Worm (Caenorhabditis elegans) whole organism, L4 larva: ENCODE results near the gene srx-16.

Experiments
- D1046.2 ChIP-seq: fragments of 200-800 bp; sonication (Bioruptor generic); IDR thresholded peaks from 2 replicates; pipeline ENCODE4 v1.3.6; 2022; ENCODE audit warnings: missing genetic modification characterization, missing compliant biosample characterization
- F26F4.8 ChIP-seq: fragments of 200-800 bp; sonication (Bioruptor generic); conservative IDR thresholded peaks from 2 replicates; pipeline ENCODE4 v1.3.6; 2022; ENCODE audit warnings: missing genetic modification characterization, missing compliant biosample characterization
- F44E2.7 ChIP-seq: fragments of 200-800 bp; sonication (Bioruptor generic); IDR thresholded peaks from 2 replicates; pipeline ENCODE4 v2.1.2; 2022; ENCODE audit warnings: missing genetic modification characterization, missing compliant biosample characterization
- F49E8.2 ChIP-seq: sonication (generic microtip); optimal IDR thresholded peaks from 2 replicates; lab custom pipeline; 2016; ENCODE audit warnings: missing compliant biosample characterization, mild to moderate bottlenecking, missing genetic modification characterization, borderline replicate concordance
- R02D3.7 ChIP-seq: fragments of 150-350 bp; sonication (generic microtip); optimal IDR thresholded peaks from 3 replicates; lab custom pipeline; 2014; ENCODE audit warnings: missing biosample characterization, missing genetic modification characterization
- T26A8.4 ChIP-seq: fragments of 200-800 bp; sonication (Bioruptor generic); IDR thresholded peaks from 2 replicates; pipeline ENCODE4 v1.3.6; 2022; ENCODE audit warnings: missing genetic modification characterization, missing compliant biosample characterization
- Y105C5A.15 ChIP-seq: fragments of 200-800 bp; sonication (Bioruptor generic); IDR thresholded peaks from 2 replicates; pipeline ENCODE4 v1.3.6; 2022; ENCODE audit warnings: missing genetic modification characterization, missing compliant biosample characterization
- ZK337.2 ChIP-seq: fragments of 200-800 bp; sonication (Bioruptor generic); IDR thresholded peaks from 2 replicates; pipeline ENCODE4 v1.3.6; 2022; ENCODE audit warnings: missing genetic modification reagents, missing genetic modification characterization, missing compliant biosample characterization
- aha-1 ChIP-seq: fragments of 150-350 bp; peaks from one replicate; lab custom pipeline; 2014; ENCODE audit warnings: missing biosample characterization, missing genetic modification characterization
- attf-4 ChIP-seq: sonication (generic microtip); optimal IDR thresholded peaks from 3 replicates; lab custom pipeline; 2017; ENCODE audit warnings: missing biosample characterization, missing genetic modification characterization
- ceh-44 ChIP-seq: fragments of 200-800 bp; sonication (Bioruptor generic); IDR thresholded peaks from 2 replicates; pipeline ENCODE4 v1.3.6; 2022; ENCODE audit warnings: missing genetic modification reagents, missing genetic modification characterization, missing compliant biosample characterization
- ceh-62 ChIP-seq: sonication (generic microtip); optimal IDR thresholded peaks from 2 replicates; lab custom pipeline; 2017; ENCODE audit warnings: missing biosample characterization, missing genetic modification characterization
- ctbp-1 ChIP-seq: fragments of 200-800 bp; sonication (Bioruptor generic); IDR thresholded peaks from 2 replicates; pipeline ENCODE4 v1.3.6; 2022; ENCODE audit warnings: missing genetic modification reagents, missing genetic modification characterization, missing compliant biosample characterization
- dmd-8 ChIP-seq: fragments of 200-800 bp; sonication (Bioruptor generic); IDR thresholded peaks from 2 replicates; pipeline ENCODE4 v1.3.6; 2022; ENCODE audit warnings: missing genetic modification characterization, missing compliant biosample characterization
- dpl-1 ChIP-seq: fragments of 150-350 bp; optimal IDR thresholded peaks from 2 replicates; lab custom pipeline; 2014; ENCODE audit warnings: missing biosample characterization, missing genetic modification reagents, missing genetic modification characterization
- duxl-1 ChIP-seq: sonication (generic microtip); optimal IDR thresholded peaks from 2 replicates; lab custom pipeline; 2016; ENCODE audit warnings: mild to moderate bottlenecking, missing genetic modification characterization, moderate library complexity, missing compliant biosample characterization; ENCODE audit not compliant: poor library complexity
- dve-1 ChIP-seq: sonication (generic microtip); optimal IDR thresholded peaks from 2 replicates; lab custom pipeline; 2017; ENCODE audit warnings: antibody characterized with exemption, mild to moderate bottlenecking, missing genetic modification characterization, missing compliant biosample characterization; ENCODE audit not compliant: insufficient read depth
- egl-27 ChIP-seq: sonication (generic microtip); optimal IDR thresholded peaks from 3 replicates; lab custom pipeline; 2017; ENCODE audit warnings: missing biosample characterization, missing genetic modification reagents, missing genetic modification characterization
- gei-8 ChIP-seq: fragments of 200-800 bp; sonication (Bioruptor generic); optimal IDR thresholded peaks from 2 replicates; lab custom pipeline; 2018; ENCODE audit warnings: mild to moderate bottlenecking, missing genetic modification characterization, missing compliant biosample characterization
- hlh-11 ChIP-seq: fragments of 200-800 bp; sonication (Bioruptor generic); optimal IDR thresholded peaks from 2 replicates; lab custom pipeline; 2018; ENCODE audit warnings: mild to moderate bottlenecking, missing genetic modification characterization, missing compliant biosample characterization
- jun-1 ChIP-seq: fragments of 150-350 bp; optimal IDR thresholded peaks from 2 replicates; lab custom pipeline; 2014; ENCODE audit warnings: missing biosample characterization, missing genetic modification reagents, missing genetic modification characterization
- lim-7 ChIP-seq: fragments of 200-800 bp; sonication (Bioruptor generic); IDR thresholded peaks from 2 replicates; pipeline ENCODE4 v1.3.6; 2022; ENCODE audit warnings: missing genetic modification characterization, missing compliant biosample characterization
- lin-13 ChIP-seq: fragments of 150-350 bp; optimal IDR thresholded peaks from 2 replicates; lab custom pipeline; 2014; ENCODE audit warnings: missing biosample characterization, missing genetic modification reagents, missing genetic modification characterization
- lin-15B ChIP-seq: fragments of 150-350 bp; sonication (generic microtip); optimal IDR thresholded peaks from 3 replicates; lab custom pipeline; 2014; ENCODE audit warnings: missing biosample characterization, missing genetic modification characterization
- lin-29 ChIP-seq: fragments of 200-800 bp; sonication (Bioruptor generic); IDR thresholded peaks from 2 replicates; pipeline ENCODE4 v1.3.6; 2022; ENCODE audit warnings: missing genetic modification reagents, missing genetic modification characterization, missing compliant biosample characterization
- mdl-1 ChIP-seq, 2 experiments: fragments of 150-350 bp in 1 of 2; sonication (generic microtip) in 1 of 2; optimal IDR thresholded peaks; 2 replicates each; lab custom pipeline; 2014 to 2017; ENCODE audit warnings: missing biosample characterization in 2 of 2, missing genetic modification characterization in 2 of 2
- mdt-29 ChIP-seq: fragments of 200-800 bp; sonication (Bioruptor generic); IDR thresholded peaks from 2 replicates; pipeline ENCODE4 v1.3.6; 2022; ENCODE audit warnings: missing genetic modification reagents, missing genetic modification characterization, missing compliant biosample characterization
- mes-2 ChIP-seq: sonication (generic microtip); optimal IDR thresholded peaks from 2 replicates; lab custom pipeline; 2016; ENCODE audit warnings: missing genotype, mild to moderate bottlenecking, missing genetic modification characterization, missing compliant biosample characterization; ENCODE audit not compliant: poor library complexity, severe bottlenecking
- mxl-2 ChIP-seq: fragments of 200-800 bp; sonication (Bioruptor generic); conservative IDR thresholded peaks from 2 replicates; pipeline ENCODE4 v1.3.6; 2022; ENCODE audit warnings: missing genetic modification reagents, missing genetic modification characterization, missing compliant biosample characterization
- mxl-3 ChIP-seq: fragments of 200-800 bp; sonication (Bioruptor generic); optimal IDR thresholded peaks from 2 replicates; lab custom pipeline; 2018; ENCODE audit warnings: mild to moderate bottlenecking, missing genetic modification characterization, missing compliant biosample characterization
- nhr-10 ChIP-seq: fragments of 150-350 bp; optimal IDR thresholded peaks from 2 replicates; lab custom pipeline; 2014; ENCODE audit warnings: missing biosample characterization, missing genetic modification characterization
- nhr-25 ChIP-seq: sonication (generic microtip); optimal IDR thresholded peaks from 2 replicates; lab custom pipeline; 2017; ENCODE audit warnings: missing genetic modification characterization, mild to moderate bottlenecking, missing compliant biosample characterization, antibody characterized with exemption, moderate library complexity, borderline replicate concordance; ENCODE audit not compliant: insufficient read depth
- nhr-28 ChIP-seq: fragments of 150-350 bp; optimal IDR thresholded peaks from 2 replicates; lab custom pipeline; 2014; ENCODE audit warnings: missing biosample characterization, missing genetic modification characterization
- nhr-41 ChIP-seq: fragments of 200-800 bp; sonication (Bioruptor generic); IDR thresholded peaks from 2 replicates; pipeline ENCODE4 v1.3.6; 2022; ENCODE audit warnings: missing genetic modification reagents, missing genetic modification characterization, missing compliant biosample characterization
- nhr-48 ChIP-seq: sonication (generic microtip); optimal IDR thresholded peaks from 2 replicates; lab custom pipeline; 2016; ENCODE audit warnings: mild to moderate bottlenecking, missing genetic modification characterization, missing compliant biosample characterization
- nhr-6 ChIP-seq: fragments of 150-350 bp; optimal IDR thresholded peaks from 2 replicates; lab custom pipeline; 2014; ENCODE audit warnings: missing biosample characterization, missing genetic modification characterization
- pqm-1 ChIP-seq: sonication (generic microtip); optimal IDR thresholded peaks from 2 replicates; lab custom pipeline; 2017; ENCODE audit warnings: missing biosample characterization, missing genetic modification characterization
- sdz-12 ChIP-seq: fragments of 200-800 bp; sonication (Bioruptor generic); optimal IDR thresholded peaks from 2 replicates; lab custom pipeline; 2018; ENCODE audit warnings: mild to moderate bottlenecking, missing genetic modification characterization, missing compliant biosample characterization
- snpc-1.2 ChIP-seq: fragments of 200-800 bp; sonication (Bioruptor generic); IDR thresholded peaks from 2 replicates; pipeline ENCODE4 v1.3.6; 2022; ENCODE audit warnings: missing genetic modification reagents, missing genetic modification characterization, missing compliant biosample characterization
- snpc-4 ChIP-seq: fragments of 150-350 bp; optimal IDR thresholded peaks from 2 replicates; lab custom pipeline; 2014; ENCODE audit warnings: missing biosample characterization, missing genetic modification characterization
- spr-3 ChIP-seq: fragments of 200-800 bp; sonication (Bioruptor generic); optimal IDR thresholded peaks from 2 replicates; lab custom pipeline; 2018; ENCODE audit warnings: mild to moderate bottlenecking, missing genetic modification characterization, missing compliant biosample characterization
- unc-130 ChIP-seq: sonication (generic microtip); optimal IDR thresholded peaks from 2 replicates; lab custom pipeline; 2016; ENCODE audit warnings: missing genetic modification reagents, missing genetic modification characterization, missing compliant biosample characterization
- unc-62 ChIP-seq, 3 experiments: fragments of 150-350 bp in 1 of 3; sonication (generic microtip); optimal IDR thresholded peaks in 2 of 3; peaks in 1 of 3; 1 replicate in 1 of 3; 2 replicates in 2 of 3; lab custom pipeline; 2014 to 2017; ENCODE audit warnings: missing biosample characterization in 3 of 3, missing genetic modification characterization in 3 of 3, missing genetic modification reagents in 3 of 3, missing genotype in 1 of 3
- zag-1 ChIP-seq: fragments of 150-350 bp; optimal IDR thresholded peaks from 2 replicates; lab custom pipeline; 2014; ENCODE audit warnings: missing biosample characterization, missing genetic modification characterization

The srx-16 gene

DNA sequence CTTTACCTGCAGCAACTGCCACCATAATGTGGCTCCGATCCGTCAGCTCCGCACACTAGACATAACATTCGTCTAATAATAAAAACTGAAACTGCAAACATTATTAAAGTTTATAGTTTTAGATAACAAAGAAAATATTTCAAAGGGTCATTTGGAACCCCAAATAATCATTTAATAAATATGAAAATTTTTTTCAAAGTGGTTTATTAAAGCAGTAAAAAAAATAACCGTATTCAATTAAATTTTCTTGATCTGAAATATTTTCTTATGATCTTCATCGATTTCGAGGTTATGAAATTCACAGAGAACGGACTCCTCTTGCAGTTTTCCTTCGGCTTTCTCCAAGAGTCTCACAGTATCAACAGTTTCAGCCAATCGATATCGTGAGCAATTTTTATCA, 9.8 kb downstream of the srx-16 start, which contains the start of gene nhr-163:
Gene nhr-163, minus strand, starts transcription at position 101 of the 400 bp plus-strand sequence.
- TF ChIP-seq F44E2.7 (GFP tag; lab: Robert Waterston, UW), result no peak

DNA sequence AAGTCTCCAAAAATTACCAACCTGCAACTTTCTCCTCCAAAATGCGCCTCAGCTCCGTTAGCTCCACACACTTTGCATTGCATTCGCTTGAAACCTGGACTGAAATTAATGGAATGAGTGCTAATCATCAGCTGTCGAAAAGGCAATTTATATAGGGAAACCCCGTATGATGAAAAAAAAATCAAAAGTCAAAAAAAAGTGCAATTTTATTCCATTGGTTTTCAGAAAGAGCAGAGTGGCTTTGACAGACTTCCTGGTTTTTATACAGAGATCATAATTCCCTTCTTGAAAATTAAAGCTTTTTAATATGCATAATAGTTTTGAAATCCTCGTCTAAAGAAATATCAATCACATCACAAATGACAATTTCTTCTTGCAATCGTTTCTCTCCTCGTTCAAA, 11.5 kb downstream of the srx-16 start, which contains the start of gene nhr-139:
Gene nhr-139, minus strand, starts transcription at position 101 of the 400 bp plus-strand sequence.
- TF ChIP-seq duxl-1 (tag; lab: Kevin White, UChicago), result no peak
- TF ChIP-seq mxl-2 (GFP tag; lab: Robert Waterston, UW), result no peak
- no peak for TF ChIP-seq R02D3.7 (tag; lab: Kevin White, UChicago)
- TF ChIP-seq ZK337.2 (GFP tag; lab: Robert Waterston, UW), result no peak
- TF ChIP-seq snpc-1.2, result no peak
- TF ChIP-seq egl-27 (tag; lab: Kevin White, UChicago), result no peak
- no peak for TF ChIP-seq T26A8.4 (GFP tag; lab: Robert Waterston, UW)
- no peak for TF ChIP-seq lin-15B
- no peak for TF ChIP-seq F49E8.2
- TF ChIP-seq snpc-4, result no peak
- TF ChIP-seq aha-1 (tag; lab: Kevin White, UChicago), result no peak
- TF ChIP-seq lin-13, result no peak
- TF ChIP-seq jun-1 (tag; lab: Kevin White, UChicago), result no peak
- TF ChIP-seq spr-3 (GFP tag; lab: Kevin White, UChicago), result no peak
- TF ChIP-seq pqm-1 (tag; lab: Kevin White, UChicago), result no peak
- no peak for TF ChIP-seq unc-130 (GFP tag; lab: Kevin White, UChicago)
- TF ChIP-seq, all 104 proteins: peak for 0

DNA sequence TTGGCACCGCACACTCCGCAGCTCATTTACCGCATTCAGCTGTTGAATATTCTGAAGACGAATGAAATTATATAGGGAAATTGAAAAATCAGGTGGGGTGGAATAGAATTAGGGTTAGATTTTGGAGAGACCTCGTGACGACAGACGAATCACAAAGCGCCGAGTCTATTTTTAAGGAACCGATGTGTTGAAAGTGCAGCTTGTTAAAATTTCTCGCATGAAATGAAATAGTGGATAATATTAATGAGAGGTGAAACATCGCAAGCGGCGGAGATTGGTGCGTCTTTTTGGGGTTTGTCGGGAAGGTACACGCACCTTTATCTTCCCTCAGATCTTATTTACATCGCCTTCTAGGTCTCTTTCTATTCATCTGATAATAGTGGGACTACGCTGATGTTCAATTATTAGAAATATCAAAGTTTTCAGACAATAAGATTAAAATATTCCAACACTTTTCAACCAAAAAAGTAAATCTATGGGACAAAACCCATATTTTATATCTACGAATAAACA, 13.5 kb downstream of the srx-16 start, which contains the start of gene nhr-140:
Gene nhr-140, minus strand, starts transcription at position 51 of the 513 bp plus-strand sequence.
- TF ChIP-seq F26F4.8 (GFP tag; lab: Robert Waterston, UW) (no peak), hlh-11 (tag; lab: Kevin White, UChicago) (no peak), snpc-1.2 (no peak), Y105C5A.15 (GFP tag; lab: Robert Waterston, UW) (no peak), nhr-10 (no peak), unc-62 (GFP tag; optimal IDR thresholded peaks at IDR 0.05 in 1 of 2; lab: Kevin White, UChicago) (peak in 1 of 2 experiments; percentile 83), unc-62 (tag; optimal IDR thresholded peaks at IDR 0.05; lab: Kevin White, UChicago) (no peak)

DNA sequence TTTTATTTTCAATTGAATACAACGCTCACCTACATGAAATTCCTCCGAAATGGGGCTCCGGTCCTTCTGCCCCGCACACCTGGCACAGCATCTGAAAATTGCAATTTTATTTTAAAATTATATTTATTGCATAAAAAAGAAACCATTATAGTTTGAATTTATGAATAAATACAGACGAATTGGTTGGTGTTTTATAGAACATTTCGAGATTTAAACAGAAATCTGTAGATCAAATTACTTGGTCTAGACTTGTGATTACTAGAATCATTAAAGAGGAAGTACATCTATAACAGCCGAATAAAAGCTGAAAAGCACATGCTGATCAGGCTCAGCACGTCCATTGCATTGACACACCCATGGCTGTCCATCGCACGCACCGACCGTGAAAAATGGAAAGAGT, 15.6 kb downstream of the srx-16 start, which contains the start of gene nhr-162:
Gene nhr-162, minus strand, starts transcription at position 101 of the 400 bp plus-strand sequence.
- no peak for TF ChIP-seq aha-1 (tag; lab: Kevin White, UChicago)
- no peak for TF ChIP-seq mxl-3 (GFP tag; lab: Kevin White, UChicago)
- TF ChIP-seq ceh-44 (GFP tag; lab: Robert Waterston, UW), result no peak
- TF ChIP-seq D1046.2 (GFP tag; lab: Robert Waterston, UW), result no peak
- TF ChIP-seq F49E8.2, result no peak

DNA sequence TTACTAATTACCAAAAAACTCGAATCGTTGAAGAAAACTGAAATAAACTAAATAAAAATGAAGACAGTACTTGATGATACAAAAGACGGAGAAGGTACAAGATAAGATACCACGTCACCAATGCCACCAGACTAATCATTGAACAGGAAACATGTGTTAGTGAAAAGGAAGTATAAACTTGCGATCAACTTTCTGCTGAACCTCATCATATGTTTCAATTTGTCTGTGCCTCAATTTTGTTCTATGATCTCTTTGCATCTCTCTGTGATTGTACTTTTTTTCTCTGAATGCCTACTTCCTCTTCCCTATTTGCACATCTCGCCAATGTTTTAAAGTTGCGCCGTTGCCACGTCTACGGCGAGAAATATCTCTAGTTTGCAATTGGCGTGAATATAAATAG, 17.9 kb downstream of the srx-16 start:
- TF ChIP-seq mdl-1 (tag; optimal IDR thresholded peaks at IDR 0.05; lab: Kevin White, UChicago) (peak in 1 of 2 experiments; percentile 66), mxl-3 (GFP tag; lab: Kevin White, UChicago) (peak; percentile 4), mes-2 (tag; lab: Kevin White, UChicago) (peak; percentile 18), attf-4 (tag; lab: Kevin White, UChicago) (no peak), mdt-29 (GFP tag; lab: Robert Waterston, UW) (no peak), nhr-6 (peak; percentile 41), lin-29 (GFP tag; lab: Robert Waterston, UW) (no peak), nhr-48 (peak; percentile 73), nhr-25 (no peak), dmd-8 (no peak), ctbp-1 (no peak), nhr-41 (GFP tag; lab: Robert Waterston, UW) (no peak), pqm-1 (tag; lab: Kevin White, UChicago) (peak; percentile 5), zag-1 (no peak), nhr-28 (tag; lab: Kevin White, UChicago) (peak; percentile 84), lim-7 (GFP tag; lab: Robert Waterston, UW) (no peak), dve-1 (tag; lab: Kevin White, UChicago) (peak; percentile 77), gei-8 (GFP tag; lab: Kevin White, UChicago) (peak; percentile 47), sdz-12 (GFP tag; lab: Kevin White, UChicago) (no peak), ceh-62 (tag; lab: Kevin White, UChicago) (no peak), dpl-1 (GFP tag; lab: Kevin White, UChicago) (peak; percentile 17)
